Fruit fly (Drosophila melanogaster) whole organism, prepupa: ENCODE results near the gene Snx21.

Experiments
- Lpt ChIP-seq: fragments of 200-800 bp; sonication (Bioruptor generic); optimal IDR thresholded peaks from 3 replicates; lab custom pipeline; 2016; ENCODE audit warnings: missing biosample characterization, missing genetic modification characterization
- Sox15 ChIP-seq: fragments of 200-800 bp; sonication (Bioruptor generic); optimal IDR thresholded peaks from 3 replicates; lab custom pipeline; 2016; ENCODE audit warnings: missing biosample characterization, missing genetic modification characterization
- acj6 ChIP-seq: fragments of 200-800 bp; sonication (Bioruptor generic); optimal IDR thresholded peaks from 3 replicates; lab custom pipeline; 2016; ENCODE audit warnings: missing biosample characterization, missing genetic modification characterization
- pdm3 ChIP-seq: fragments of 200-800 bp; sonication (Bioruptor generic); optimal IDR thresholded peaks from 3 replicates; lab custom pipeline; 2016; ENCODE audit warnings: missing biosample characterization, missing genetic modification characterization

- TF ChIP-seq acj6 (no peak), Lpt (no peak), pdm3 (GFP tag; lab: Kevin White, UChicago) (no peak), Sox15 (no peak)
These were observed 45.4 kb upstream of the Snx21 start for dm6 chr2L:2810831-2811230.
